Worm (Caenorhabditis elegans): Measurements from ENCODE around the gene msp-113.

msp-113 gene

ce11 chrIV:5337649-5338048 lies 39.9 kb downstream of the msp-113 start:
- no peak for TF ChIP-seq med-1 (GFP tag; optimal IDR thresholded peaks at IDR 0.05; ENCODE audit: insufficient read depth)

ce11 chrIV:5339255-5339654 lies 41.5 kb downstream of the msp-113 start, which contains the start of gene Y4C6B.2:
TSS of gene Y4C6B.2 (plus strand) at chrIV:5339574.
- TF ChIP-seq klf-2 (GFP tag; conservative IDR thresholded peaks at IDR 0.05): no peak
- TF ChIP-seq cog-1 (tag; optimal IDR thresholded peaks at IDR 0.05): no peak
- TF ChIP-seq tab-1 (GFP tag; IDR thresholded peaks at IDR 0.05): no peak
- TF ChIP-seq ztf-23 (GFP tag; IDR thresholded peaks at IDR 0.05): no peak
- no peak for TF ChIP-seq ref-1 (GFP tag; conservative IDR thresholded peaks at IDR 0.05)
- TF ChIP-seq ztf-29 (GFP tag; IDR thresholded peaks at IDR 0.05): no peak
- TF ChIP-seq flt-1 (GFP tag; IDR thresholded peaks at IDR 0.05): no peak
- no peak for TF ChIP-seq med-1 (GFP tag; optimal IDR thresholded peaks at IDR 0.05; ENCODE audit: insufficient read depth)
- TF ChIP-seq T22C8.4 (GFP tag; IDR thresholded peaks at IDR 0.05): no peak

DNA sequence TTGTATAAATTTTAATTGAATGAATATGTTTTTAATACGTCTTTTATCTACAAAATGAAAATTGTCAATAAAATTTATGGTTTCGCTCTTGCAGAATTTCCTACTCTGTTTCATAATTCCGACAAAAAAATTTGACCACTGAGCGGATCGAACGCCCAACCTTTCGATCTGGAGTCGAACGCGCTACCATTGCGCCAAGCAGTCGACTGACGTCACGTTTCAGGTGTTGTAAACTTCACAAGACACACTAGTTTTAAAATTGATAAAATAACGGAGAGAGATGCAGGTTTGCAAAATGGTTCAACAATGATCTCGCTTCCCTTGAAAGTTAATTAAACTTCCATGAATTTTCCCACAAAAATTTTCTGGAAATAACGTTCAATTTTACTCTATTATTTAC lies 46.4 kb downstream of the msp-113 start:
- TF ChIP-seq klf-2 (GFP tag; conservative IDR thresholded peaks at IDR 0.05) (no peak), T22C8.4 (GFP tag; IDR thresholded peaks at IDR 0.05) (no peak), ztf-29 (GFP tag; IDR thresholded peaks at IDR 0.05) (no peak), ref-1 (GFP tag; conservative IDR thresholded peaks at IDR 0.05) (no peak), tab-1 (GFP tag; IDR thresholded peaks at IDR 0.05) (no peak), cog-1 (tag; optimal IDR thresholded peaks at IDR 0.05) (no peak), ztf-23 (GFP tag; IDR thresholded peaks at IDR 0.05) (no peak), flt-1 (GFP tag; IDR thresholded peaks at IDR 0.05) (no peak), med-1 (GFP tag; optimal IDR thresholded peaks at IDR 0.05; ENCODE audit: insufficient read depth) (no peak)
